Fruit fly (Drosophila melanogaster) whole organism, embryonic: ENCODE results near the gene CG6432.
A peak's percentile ranks its signal among the peaks of the same experiment; 100 is the strongest.

Experiments used
- BEAF-32 ChIP-seq: fragments of 200-800 bp; sonication (Bioruptor generic); optimal IDR thresholded peaks from 3 replicates; lab custom pipeline; 2017; ENCODE audit warnings: missing biosample characterization, missing genetic modification characterization, mild to moderate bottlenecking, moderate library complexity, missing genetic modification reagents
- CG10366 ChIP-seq: fragments of 200-800 bp; sonication (Bioruptor generic); IDR thresholded peaks from 2 replicates; pipeline ENCODE4 v1.3.6; 2022; ENCODE audit warnings: missing biosample characterization, missing genetic modification characterization
- CG11093 ChIP-seq: fragments of 200-800 bp; sonication (Bioruptor generic); IDR thresholded peaks from 3 replicates; pipeline ENCODE4 v1.3.6; 2022; ENCODE audit warnings: missing biosample characterization, missing genetic modification characterization
- CG11398 ChIP-seq: fragments of 200-800 bp; sonication (Bioruptor generic); optimal IDR thresholded peaks from 2 replicates; lab custom pipeline; 2016; ENCODE audit warnings: missing biosample characterization, missing genetic modification characterization
- CG12104 ChIP-seq: fragments of 200-800 bp; sonication (Bioruptor generic); optimal IDR thresholded peaks from 3 replicates; lab custom pipeline; 2016; ENCODE audit warnings: missing biosample characterization, missing genetic modification characterization
- CG12942 ChIP-seq: fragments of 200-800 bp; sonication (Bioruptor generic); optimal IDR thresholded peaks from 3 replicates; lab custom pipeline; 2016; ENCODE audit warnings: missing biosample characterization, missing genetic modification characterization
- CG13624 ChIP-seq: fragments of 200-800 bp; sonication (Bioruptor generic); optimal IDR thresholded peaks from 2 replicates; lab custom pipeline; 2016; ENCODE audit warnings: missing biosample characterization, missing genetic modification characterization
- CG1529 ChIP-seq: fragments of 200-800 bp; sonication (Bioruptor generic); optimal IDR thresholded peaks from 3 replicates; lab custom pipeline; 2018; ENCODE audit warnings: missing biosample characterization, missing genetic modification characterization
- CG16863 ChIP-seq: fragments of 200-800 bp; sonication (Bioruptor generic); optimal IDR thresholded peaks from 3 replicates; lab custom pipeline; 2016; ENCODE audit warnings: missing biosample characterization, missing genetic modification characterization
- CG17361 ChIP-seq: fragments of 200-800 bp; sonication (Bioruptor generic); IDR thresholded peaks from 3 replicates; pipeline ENCODE4 v1.3.6; 2022; ENCODE audit warnings: missing biosample characterization, missing genetic modification characterization
- CG17912 ChIP-seq: fragments of 200-800 bp; sonication (Bioruptor generic); optimal IDR thresholded peaks from 2 replicates; lab custom pipeline; 2018; ENCODE audit warnings: missing biosample characterization, mild to moderate bottlenecking, missing genetic modification characterization
- CG2116 ChIP-seq: fragments of 200-800 bp; sonication (Bioruptor generic); optimal IDR thresholded peaks from 3 replicates; lab custom pipeline; 2018; ENCODE audit warnings: missing biosample characterization, mild to moderate bottlenecking, missing genetic modification characterization
- CG31441 ChIP-seq: fragments of 200-800 bp; sonication (Bioruptor generic); IDR thresholded peaks from 2 replicates; pipeline ENCODE4 v1.3.6; 2022; ENCODE audit warnings: missing biosample characterization, missing genetic modification characterization
- CG3281 ChIP-seq: fragments of 200-800 bp; sonication (Bioruptor generic); optimal IDR thresholded peaks from 3 replicates; lab custom pipeline; 2017; ENCODE audit warnings: missing biosample characterization, mild to moderate bottlenecking, missing genetic modification characterization
- CG3407 ChIP-seq: fragments of 200-800 bp; sonication (Bioruptor generic); optimal IDR thresholded peaks from 2 replicates; lab custom pipeline; 2018; ENCODE audit warnings: missing biosample characterization, mild to moderate bottlenecking, missing genetic modification characterization
- CG4424 ChIP-seq: fragments of 200-800 bp; sonication (Bioruptor generic); optimal IDR thresholded peaks from 3 replicates; lab custom pipeline; 2016; ENCODE audit warnings: missing biosample characterization, missing genetic modification characterization
- CG6683 ChIP-seq: fragments of 200-800 bp; sonication (Bioruptor generic); optimal IDR thresholded peaks from 2 replicates; lab custom pipeline; 2017; ENCODE audit warnings: missing biosample characterization, mild to moderate bottlenecking, missing genetic modification characterization, missing genetic modification reagents
- CG6689 ChIP-seq: fragments of 200-800 bp; sonication (Bioruptor generic); IDR thresholded peaks from 2 replicates; pipeline ENCODE4 v1.3.6; 2022; ENCODE audit warnings: missing biosample characterization, missing genetic modification characterization
- CG7372 ChIP-seq: fragments of 200-800 bp; sonication (Bioruptor generic); IDR thresholded peaks from 2 replicates; pipeline ENCODE4 v1.3.6; 2022; ENCODE audit warnings: missing biosample characterization, missing genetic modification characterization
- CG8290 ChIP-seq, 3 experiments: fragments of 200-800 bp; sonication (Bioruptor generic); optimal IDR thresholded peaks; 2 replicates each; lab custom pipeline; 2016 to 2019; ENCODE audit warnings: missing biosample characterization in 3 of 3, missing genetic modification characterization in 3 of 3, mild to moderate bottlenecking in 2 of 3, moderate library complexity in 1 of 3
- CG9609 ChIP-seq: fragments of 200-800 bp; sonication (Bioruptor generic); optimal IDR thresholded peaks from 3 replicates; lab custom pipeline; 2016; ENCODE audit warnings: missing biosample characterization, missing genetic modification characterization
- Camta ChIP-seq: fragments of 200-800 bp; sonication (Bioruptor generic); optimal IDR thresholded peaks from 2 replicates; lab custom pipeline; 2016; ENCODE audit warnings: missing biosample characterization, missing genetic modification characterization
- D19B ChIP-seq: fragments of 200-800 bp; sonication (Bioruptor generic); optimal IDR thresholded peaks from 2 replicates; lab custom pipeline; 2017; ENCODE audit warnings: missing biosample characterization, mild to moderate bottlenecking, missing genetic modification characterization
- Drgx ChIP-seq: fragments of 200-800 bp; sonication (Bioruptor generic); IDR thresholded peaks from 2 replicates; pipeline ENCODE4 v1.3.6; 2022; ENCODE audit warnings: missing biosample characterization, missing genetic modification characterization
- HLH3B ChIP-seq: fragments of 200-800 bp; sonication (Bioruptor generic); IDR thresholded peaks from 2 replicates; pipeline ENCODE4 v1.3.6; 2022; ENCODE audit warnings: missing biosample characterization, missing genetic modification characterization
- HLH54F ChIP-seq: fragments of 200-800 bp; sonication (Bioruptor generic); optimal IDR thresholded peaks from 3 replicates; lab custom pipeline; 2016; ENCODE audit warnings: missing biosample characterization, missing genetic modification characterization
- HmgD ChIP-seq: fragments of 200-800 bp; sonication (Bioruptor generic); optimal IDR thresholded peaks from 3 replicates; lab custom pipeline; 2016; ENCODE audit warnings: missing biosample characterization, missing genetic modification characterization
- Hmx ChIP-seq: fragments of 200-800 bp; sonication (Bioruptor generic); optimal IDR thresholded peaks from 2 replicates; lab custom pipeline; 2016; ENCODE audit warnings: missing biosample characterization, missing genetic modification characterization
- NC2β ChIP-seq: fragments of 200-800 bp; sonication (Bioruptor generic); optimal IDR thresholded peaks from 2 replicates; lab custom pipeline; 2016; ENCODE audit warnings: missing biosample characterization, missing genetic modification characterization
- Nf-YA ChIP-seq: fragments of 200-800 bp; sonication (Bioruptor generic); IDR thresholded peaks from 2 replicates; pipeline ENCODE4 v1.3.6; 2022; ENCODE audit warnings: missing biosample characterization, missing genetic modification characterization
- ap ChIP-seq: fragments of 200-800 bp; sonication (Bioruptor generic); IDR thresholded peaks from 2 replicates; pipeline ENCODE4 v1.3.6; 2022; ENCODE audit warnings: missing biosample characterization, missing genetic modification characterization
- ase ChIP-seq: fragments of 200-800 bp; sonication (Bioruptor generic); IDR thresholded peaks from 3 replicates; pipeline ENCODE4 v1.3.6; 2022; ENCODE audit warnings: missing biosample characterization, missing genetic modification characterization
- ci ChIP-seq: fragments of 200-800 bp; sonication (Bioruptor generic); IDR thresholded peaks from 3 replicates; pipeline ENCODE4 v1.3.6; 2022; ENCODE audit warnings: missing biosample characterization, missing genetic modification characterization
- corto ChIP-seq: fragments of 200-800 bp; sonication (Bioruptor generic); optimal IDR thresholded peaks from 2 replicates; lab custom pipeline; 2016; ENCODE audit warnings: missing biosample characterization, mild to moderate bottlenecking, missing genetic modification characterization, moderate library complexity
- crc ChIP-seq: fragments of 200-800 bp; sonication (Bioruptor generic); optimal IDR thresholded peaks from 2 replicates; lab custom pipeline; 2016; ENCODE audit warnings: missing biosample characterization, missing genetic modification characterization
- danr ChIP-seq: fragments of 200-800 bp; sonication (Bioruptor generic); IDR thresholded peaks from 2 replicates; pipeline ENCODE4 v1.3.6; 2022; ENCODE audit warnings: missing biosample characterization, missing genetic modification characterization
- ems ChIP-seq: fragments of 200-800 bp; sonication (Bioruptor generic); optimal IDR thresholded peaks from 3 replicates; lab custom pipeline; 2016; ENCODE audit warnings: missing biosample characterization, missing genetic modification characterization
- esg ChIP-seq: fragments of 200-800 bp; sonication (Bioruptor generic); conservative IDR thresholded peaks from 2 replicates; pipeline ENCODE4 v1.3.6; 2022; ENCODE audit warnings: missing biosample characterization, missing genetic modification characterization
- fd64A ChIP-seq: fragments of 200-800 bp; sonication (Bioruptor generic); optimal IDR thresholded peaks from 3 replicates; lab custom pipeline; 2018; ENCODE audit warnings: missing biosample characterization, mild to moderate bottlenecking, missing genetic modification characterization
- hbn ChIP-seq: fragments of 200-800 bp; sonication (Bioruptor generic); IDR thresholded peaks from 2 replicates; pipeline ENCODE4 v1.3.6; 2022; ENCODE audit warnings: missing biosample characterization, missing genetic modification characterization; ENCODE audit not compliant: partially characterized antibody
- jumu ChIP-seq: fragments of 200-800 bp; sonication (Bioruptor generic); optimal IDR thresholded peaks from 3 replicates; lab custom pipeline; 2016; ENCODE audit warnings: missing biosample characterization, missing genetic modification characterization
- onecut ChIP-seq: fragments of 200-800 bp; sonication (Bioruptor generic); IDR thresholded peaks from 2 replicates; pipeline ENCODE4 v1.3.6; 2022; ENCODE audit warnings: missing biosample characterization, missing genetic modification characterization
- pfk ChIP-seq: fragments of 200-800 bp; sonication (Bioruptor generic); optimal IDR thresholded peaks from 2 replicates; lab custom pipeline; 2018; ENCODE audit warnings: missing biosample characterization, mild to moderate bottlenecking, missing genetic modification characterization, moderate library complexity
- phol ChIP-seq: fragments of 200-800 bp; sonication (Bioruptor generic); optimal IDR thresholded peaks from 3 replicates; lab custom pipeline; 2018; ENCODE audit warnings: missing biosample characterization, mild to moderate bottlenecking, missing genetic modification characterization, moderate library complexity
- sens ChIP-seq: fragments of 200-800 bp; sonication (Bioruptor generic); peaks from one replicate; lab custom pipeline; 2016; ENCODE audit warnings: missing biosample characterization, missing genetic modification characterization
- sim ChIP-seq: fragments of 200-800 bp; sonication (Bioruptor generic); IDR thresholded peaks from 2 replicates; pipeline ENCODE4 v1.3.6; 2022; ENCODE audit warnings: missing biosample characterization, missing genetic modification characterization
- slbo ChIP-seq: fragments of 200-800 bp; sonication (Bioruptor generic); IDR thresholded peaks from 2 replicates; pipeline ENCODE4 v1.3.6; 2022; ENCODE audit warnings: missing biosample characterization, missing genetic modification characterization
- tin ChIP-seq: fragments of 200-800 bp; sonication (Bioruptor generic); optimal IDR thresholded peaks from 3 replicates; lab custom pipeline; 2016; ENCODE audit warnings: missing biosample characterization, missing genetic modification characterization
- tio ChIP-seq: fragments of 200-800 bp; sonication (Bioruptor generic); optimal IDR thresholded peaks from 2 replicates; lab custom pipeline; 2017; ENCODE audit warnings: missing biosample characterization, missing genetic modification characterization, inconsistent platforms
- unc-4 ChIP-seq: fragments of 200-800 bp; sonication (Bioruptor generic); IDR thresholded peaks from 2 replicates; pipeline ENCODE4 v1.3.6; 2022; ENCODE audit warnings: missing biosample characterization, missing genetic modification characterization; ENCODE audit not compliant: partially characterized antibody

The CG6432 gene

DNA sequence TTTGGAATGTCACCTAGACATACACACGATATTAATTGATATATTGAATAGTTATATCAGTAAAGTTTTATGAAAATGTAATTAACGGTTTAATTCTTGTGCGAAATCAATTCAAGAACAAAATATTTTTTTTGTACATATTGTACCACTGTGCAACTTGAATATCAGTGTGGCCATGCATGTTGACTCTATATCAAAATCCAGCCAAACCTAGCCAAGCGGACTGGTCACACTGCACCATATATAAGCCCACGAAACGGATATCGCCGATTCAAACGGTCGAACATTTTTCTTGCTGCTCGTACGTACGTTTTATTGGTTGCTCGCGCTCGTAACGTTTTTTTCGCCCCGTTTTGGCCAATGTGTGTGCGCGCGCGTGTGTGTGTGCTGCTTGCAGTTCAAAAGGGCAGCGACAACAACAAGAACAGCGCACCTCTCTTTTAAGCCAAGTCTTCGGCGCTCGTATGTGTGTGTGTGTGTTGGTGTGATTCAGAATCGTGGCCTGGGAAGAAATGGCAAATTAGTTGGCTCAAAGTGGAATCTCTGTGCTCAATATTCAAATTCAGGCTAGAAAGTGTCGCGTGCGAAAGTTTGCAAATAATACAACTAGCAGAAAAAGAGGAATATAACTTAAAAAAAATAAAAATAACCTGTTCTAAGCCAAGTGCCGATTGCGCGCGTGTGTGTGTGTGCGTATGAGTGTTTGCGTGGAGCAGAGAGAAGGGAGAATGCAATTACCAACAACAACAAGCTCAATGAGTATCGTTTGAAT lies 41.8 kb upstream of the CG6432 start, which contains the start of gene crb (continued):
- TF ChIP-seq fd64A (GFP tag; lab: Kevin White, UChicago) (no peak), sens (GFP tag; lab: Kevin White, UChicago) (peak; percentile 92), Camta (GFP tag; lab: Kevin White, UChicago) (peak; percentile 44), NC2β (GFP tag; lab: Kevin White, UChicago) (peak; percentile 72), onecut (GFP tag; lab: Robert Waterston, UW) (peak; percentile 37), ap (no peak), ase (peak; percentile 55; the same call in 1 of the 3 replicates), CG6683 (GFP tag; lab: Kevin White, UChicago) (no peak), sim (GFP tag; lab: Robert Waterston, UW) (0 out of 2 replicates have a peak, but pooled peaks have one; percentile 20), tin (peak; percentile 49), Hmx (GFP tag; lab: Kevin White, UChicago) (no peak), CG17361 (GFP tag; lab: Robert Waterston, UW) (0 out of 3 replicates have a peak, but pooled peaks have one; percentile 41), esg (GFP tag; lab: Robert Waterston, UW) (no peak), HLH54F (peak; percentile 33), corto (GFP tag; lab: Kevin White, UChicago) (no peak), CG13624 (peak; percentile 62), jumu (GFP tag; lab: Kevin White, UChicago) (peak; percentile 18), CG17912 (GFP tag; lab: Kevin White, UChicago) (peak; percentile 57), D19B (no peak), CG3281 (GFP tag; lab: Kevin White, UChicago) (peak; percentile 43), CG31441 (GFP tag; lab: Robert Waterston, UW) (peak; percentile 47), CG3407 (GFP tag; lab: Kevin White, UChicago) (no peak), tio (GFP tag; lab: Kevin White, UChicago) (no peak), CG11398 (no peak), CG7372 (GFP tag; lab: Robert Waterston, UW) (no peak), CG1529 (GFP tag; lab: Kevin White, UChicago) (no peak), CG10366 (GFP tag; lab: Robert Waterston, UW) (no peak; the same call in 1 of the 2 replicates), ci (peak; percentile 84), Drgx (GFP tag; lab: Robert Waterston, UW) (0 out of 2 replicates have a peak, but pooled peaks have one; percentile 30), Nf-YA (peak; percentile 47; the same call in 1 of the 2 replicates), danr (GFP tag; lab: Robert Waterston, UW) (no peak), CG12104 (GFP tag; lab: Kevin White, UChicago) (no peak), ems (peak; percentile 46), phol (tag; lab: Kevin White, UChicago) (peak; percentile 35), pfk (GFP tag; lab: Kevin White, UChicago) (no peak), CG6689 (GFP tag; lab: Robert Waterston, UW) (peak; percentile 38; the same call in 1 of the 2 replicates), CG16863 (peak; percentile 34), BEAF-32 (GFP tag; lab: Kevin White, UChicago) (peak; percentile 42), CG12942 (peak; percentile 37), CG9609 (GFP tag; lab: Kevin White, UChicago) (peak; percentile 18), CG8290 (GFP tag; optimal IDR thresholded peaks at IDR 0.05; lab: Kevin White, UChicago) (peak; percentile 36), CG8290 (tag; optimal IDR thresholded peaks at IDR 0.05; lab: Kevin White, UChicago) (peak in 1 of 2 experiments; percentile 91), hbn (GFP tag; lab: Robert Waterston, UW) (peak; percentile 37), CG4424 (GFP tag; lab: Kevin White, UChicago) (peak; percentile 48), slbo (GFP tag; lab: Robert Waterston, UW) (peak; percentile 64), CG2116 (GFP tag; lab: Kevin White, UChicago) (peak; percentile 48), unc-4 (no peak), HmgD (GFP tag; lab: Kevin White, UChicago) (peak; percentile 47), CG11093 (GFP tag; lab: Robert Waterston, UW) (no peak), HLH3B (GFP tag; lab: Robert Waterston, UW) (peak; percentile 46; the same call in 1 of the 2 replicates), crc (GFP tag; lab: Kevin White, UChicago) (no peak)
